Fruit fly (Drosophila melanogaster) whole organism, embryonic: ENCODE measurements around the gene CG12951.

Source experiments
- ATbp ChIP-seq: fragments of 200-800 bp; sonication (Bioruptor generic); optimal IDR thresholded peaks from 2 replicates; lab custom pipeline; 2017; ENCODE audit warnings: missing biosample characterization, mild to moderate bottlenecking, missing genetic modification characterization, missing genetic modification reagents
- BtbVII ChIP-seq: fragments of 200-800 bp; sonication (Bioruptor generic); optimal IDR thresholded peaks from 3 replicates; lab custom pipeline; 2017; ENCODE audit warnings: missing biosample characterization, mild to moderate bottlenecking, missing genetic modification characterization
- CG10267 ChIP-seq: fragments of 200-800 bp; sonication (Bioruptor generic); optimal IDR thresholded peaks from 2 replicates; lab custom pipeline; 2018; ENCODE audit warnings: missing biosample characterization, mild to moderate bottlenecking, missing genetic modification characterization, moderate library complexity
- CG10274 ChIP-seq: fragments of 200-800 bp; sonication (Bioruptor generic); optimal IDR thresholded peaks from 3 replicates; lab custom pipeline; 2017; ENCODE audit warnings: missing biosample characterization, mild to moderate bottlenecking, missing genetic modification characterization
- CG10462 ChIP-seq: fragments of 200-800 bp; sonication (Bioruptor generic); optimal IDR thresholded peaks from 2 replicates; lab custom pipeline; 2016; ENCODE audit warnings: missing biosample characterization, missing genetic modification characterization
- CG11696 ChIP-seq: fragments of 200-800 bp; sonication (Bioruptor generic); IDR thresholded peaks from 2 replicates; pipeline ENCODE4 v1.3.6; 2022; ENCODE audit warnings: missing biosample characterization, missing genetic modification characterization
- CG13424 ChIP-seq: fragments of 200-800 bp; sonication (Bioruptor generic); optimal IDR thresholded peaks from 2 replicates; lab custom pipeline; 2019; ENCODE audit warnings: missing biosample characterization, mild to moderate bottlenecking, missing genetic modification characterization, moderate library complexity
- CG14860 ChIP-seq: fragments of 200-800 bp; sonication (Bioruptor generic); IDR thresholded peaks from 3 replicates; pipeline ENCODE4 v1.3.6; 2022; ENCODE audit warnings: missing biosample characterization, missing genetic modification characterization; ENCODE audit not compliant: partially characterized antibody
- CG15011 ChIP-seq: fragments of 200-800 bp; sonication (Bioruptor generic); optimal IDR thresholded peaks from 3 replicates; lab custom pipeline; 2018; ENCODE audit warnings: missing biosample characterization, mild to moderate bottlenecking, missing genetic modification characterization
- CG1647 ChIP-seq: fragments of 200-800 bp; sonication (Bioruptor generic); optimal IDR thresholded peaks from 3 replicates; lab custom pipeline; 2016; ENCODE audit warnings: missing biosample characterization, missing genetic modification characterization
- CG17385 ChIP-seq: fragments of 200-800 bp; sonication (Bioruptor generic); optimal IDR thresholded peaks from 3 replicates; lab custom pipeline; 2018; ENCODE audit warnings: missing biosample characterization, mild to moderate bottlenecking, missing genetic modification characterization
- CG17568 ChIP-seq: fragments of 200-800 bp; sonication (Bioruptor generic); optimal IDR thresholded peaks from 2 replicates; lab custom pipeline; 2018; ENCODE audit warnings: missing biosample characterization, mild to moderate bottlenecking, missing genetic modification characterization, moderate library complexity
- CG2120 ChIP-seq: fragments of 200-800 bp; sonication (Bioruptor generic); optimal IDR thresholded peaks from 3 replicates; lab custom pipeline; 2016; ENCODE audit warnings: missing biosample characterization, missing genetic modification characterization
- CG33213 ChIP-seq: fragments of 200-800 bp; sonication (Bioruptor generic); optimal IDR thresholded peaks from 3 replicates; lab custom pipeline; 2016; ENCODE audit warnings: missing biosample characterization, missing genetic modification characterization
- CG42726 ChIP-seq: fragments of 200-800 bp; sonication (Bioruptor generic); IDR thresholded peaks from 2 replicates; pipeline ENCODE4 v1.3.6; 2022; ENCODE audit warnings: missing biosample characterization, missing genetic modification characterization; ENCODE audit not compliant: partially characterized antibody
- CG6654 ChIP-seq: fragments of 200-800 bp; sonication (Bioruptor generic); optimal IDR thresholded peaks from 2 replicates; lab custom pipeline; 2017; ENCODE audit warnings: missing biosample characterization, mild to moderate bottlenecking, missing genetic modification characterization
- CG6791 ChIP-seq: fragments of 200-800 bp; sonication (Bioruptor generic); IDR thresholded peaks from 3 replicates; pipeline ENCODE4 v1.3.6; 2022; ENCODE audit warnings: missing biosample characterization, missing genetic modification characterization; ENCODE audit not compliant: partially characterized antibody
- CG8290 ChIP-seq, 3 experiments: fragments of 200-800 bp; sonication (Bioruptor generic); optimal IDR thresholded peaks; 2 replicates each; lab custom pipeline; 2016 to 2019; ENCODE audit warnings: missing biosample characterization in 3 of 3, missing genetic modification characterization in 3 of 3, mild to moderate bottlenecking in 2 of 3, moderate library complexity in 1 of 3
- CG8765 ChIP-seq: fragments of 200-800 bp; sonication (Bioruptor generic); IDR thresholded peaks from 2 replicates; pipeline ENCODE4 v1.3.6; 2022; ENCODE audit warnings: missing biosample characterization, missing genetic modification characterization
- CG9215 ChIP-seq: fragments of 200-800 bp; sonication (Bioruptor generic); IDR thresholded peaks from 2 replicates; pipeline ENCODE4 v1.3.6; 2022; ENCODE audit warnings: missing biosample characterization, missing genetic modification characterization
- CrebB ChIP-seq: fragments of 200-800 bp; sonication (Bioruptor generic); optimal IDR thresholded peaks from 3 replicates; lab custom pipeline; 2018; ENCODE audit warnings: missing biosample characterization, mild to moderate bottlenecking, missing genetic modification characterization
- Deaf1 ChIP-seq: fragments of 200-800 bp; optimal IDR thresholded peaks from 3 replicates; lab custom pipeline; 2019; ENCODE audit warnings: missing biosample characterization, mild to moderate bottlenecking, missing genetic modification characterization, moderate library complexity
- E2f1 ChIP-seq: fragments of 200-800 bp; sonication (Bioruptor generic); IDR thresholded peaks from 2 replicates; pipeline ENCODE4 v1.3.6; 2022; ENCODE audit warnings: missing biosample characterization, missing genetic modification characterization
- Fer2 ChIP-seq: fragments of 200-800 bp; sonication (Bioruptor generic); optimal IDR thresholded peaks from 2 replicates; lab custom pipeline; 2018; ENCODE audit warnings: missing biosample characterization, mild to moderate bottlenecking, missing genetic modification characterization, moderate library complexity
- Fer3 ChIP-seq: fragments of 200-800 bp; sonication (Bioruptor generic); optimal IDR thresholded peaks from 2 replicates; lab custom pipeline; 2018; ENCODE audit warnings: missing biosample characterization, mild to moderate bottlenecking, missing genetic modification characterization, moderate library complexity
- HLHmδ ChIP-seq: fragments of 200-800 bp; sonication (Bioruptor generic); optimal IDR thresholded peaks from 2 replicates; lab custom pipeline; 2018; ENCODE audit warnings: missing biosample characterization, mild to moderate bottlenecking, missing genetic modification characterization, moderate library complexity
- Hr3 ChIP-seq: fragments of 200-800 bp; sonication (Bioruptor generic); optimal IDR thresholded peaks from 3 replicates; lab custom pipeline; 2016; ENCODE audit warnings: missing biosample characterization, missing genetic modification characterization
- PHDP ChIP-seq: fragments of 200-800 bp; sonication (Bioruptor generic); optimal IDR thresholded peaks from 3 replicates; lab custom pipeline; 2018; ENCODE audit warnings: missing biosample characterization, mild to moderate bottlenecking, missing genetic modification characterization, moderate library complexity
- Pdp1 ChIP-seq, 2 experiments: fragments of 200-800 bp; sonication (Bioruptor generic); optimal IDR thresholded peaks; 3 replicates each; lab custom pipeline; 2016; ENCODE audit warnings: missing biosample characterization in 2 of 2, missing genetic modification characterization in 2 of 2, mild to moderate bottlenecking in 1 of 2, moderate library complexity in 1 of 2
- Rx ChIP-seq: fragments of 200-800 bp; sonication (Bioruptor generic); IDR thresholded peaks from 2 replicates; pipeline ENCODE4 v1.3.6; 2022; ENCODE audit warnings: missing biosample characterization, missing genetic modification characterization
- ac ChIP-seq: fragments of 200-800 bp; sonication (Bioruptor generic); optimal IDR thresholded peaks from 3 replicates; lab custom pipeline; 2017; ENCODE audit warnings: missing biosample characterization, mild to moderate bottlenecking, missing genetic modification characterization
- ato ChIP-seq: fragments of 200-800 bp; sonication (Bioruptor generic); IDR thresholded peaks from 2 replicates; pipeline ENCODE4 v1.3.6; 2022; ENCODE audit warnings: missing biosample characterization, missing genetic modification characterization; ENCODE audit not compliant: partially characterized antibody
- bsh ChIP-seq, 2 experiments: fragments of 200-800 bp; sonication (Bioruptor generic); optimal IDR thresholded peaks; 2 replicates each; lab custom pipeline; 2017 to 2018; ENCODE audit warnings: mild to moderate bottlenecking in 2 of 2, missing biosample characterization in 2 of 2, missing genetic modification characterization in 2 of 2, moderate library complexity in 1 of 2
- btn ChIP-seq: fragments of 200-800 bp; sonication (Bioruptor generic); optimal IDR thresholded peaks from 2 replicates; lab custom pipeline; 2016; ENCODE audit warnings: missing biosample characterization, missing genetic modification characterization
- cad ChIP-seq: fragments of >200 bp; optimal IDR thresholded peaks from 2 replicates; lab custom pipeline; 2017; ENCODE audit warnings: missing biosample characterization, missing genetic modification characterization
- crp ChIP-seq, 2 experiments: fragments of 200-800 bp; sonication (Bioruptor generic); optimal IDR thresholded peaks; 2 replicates in 1 of 2; 3 replicates in 1 of 2; lab custom pipeline; 2017; ENCODE audit warnings: missing biosample characterization in 2 of 2, missing genetic modification characterization in 2 of 2, mild to moderate bottlenecking in 1 of 2, moderate library complexity in 1 of 2
- dysf ChIP-seq: fragments of 200-800 bp; sonication (Bioruptor generic); IDR thresholded peaks from 3 replicates; pipeline ENCODE4 v1.3.6; 2022; ENCODE audit warnings: missing biosample characterization, missing genetic modification characterization
- ewg ChIP-seq: fragments of 200-800 bp; sonication (Bioruptor generic); optimal IDR thresholded peaks from 3 replicates; lab custom pipeline; 2017; ENCODE audit warnings: mild to moderate bottlenecking, missing biosample characterization, missing genetic modification reagents, missing genetic modification characterization
- exex ChIP-seq: fragments of 200-800 bp; sonication (Bioruptor generic); optimal IDR thresholded peaks from 4 replicates; lab custom pipeline; 2018; ENCODE audit warnings: missing biosample characterization, mild to moderate bottlenecking, missing genetic modification characterization, moderate library complexity
- lbe ChIP-seq: fragments of 200-800 bp; sonication (Bioruptor generic); optimal IDR thresholded peaks from 2 replicates; lab custom pipeline; 2016; ENCODE audit warnings: missing biosample characterization, mild to moderate bottlenecking, missing genetic modification characterization
- pan ChIP-seq, 4 experiments: fragments of >200 bp in 3 of 4; fragments of 200-800 bp in 1 of 4; sonication (Bioruptor generic) in 1 of 4; optimal IDR thresholded peaks in 3 of 4; IDR thresholded peaks in 1 of 4; 2 replicates each; pipeline versions ENCODE4 v1.3.6 to Lab custom; 2017 to 2022; ENCODE audit warnings: missing biosample characterization in 2 of 4, missing genetic modification characterization in 2 of 4, mixed read lengths in 1 of 4
- row ChIP-seq: fragments of 200-800 bp; sonication (Bioruptor generic); IDR thresholded peaks from 3 replicates; pipeline ENCODE4 v1.3.6; 2022; ENCODE audit warnings: missing biosample characterization, missing genetic modification characterization
- schlank ChIP-seq: fragments of 200-800 bp; sonication (Bioruptor generic); optimal IDR thresholded peaks from 2 replicates; lab custom pipeline; 2018; ENCODE audit warnings: missing biosample characterization, mild to moderate bottlenecking, missing genetic modification characterization
- shn ChIP-seq: fragments of 200-800 bp; sonication (Bioruptor generic); optimal IDR thresholded peaks from 3 replicates; lab custom pipeline; 2016; ENCODE audit warnings: missing biosample characterization, missing genetic modification characterization
- sima ChIP-seq: fragments of 200-800 bp; sonication (Bioruptor generic); optimal IDR thresholded peaks from 2 replicates; lab custom pipeline; 2016; ENCODE audit warnings: missing biosample characterization, missing genetic modification characterization
- sr ChIP-seq: fragments of 200-800 bp; sonication (Bioruptor generic); IDR thresholded peaks from 3 replicates; pipeline ENCODE4 v1.3.6; 2022; ENCODE audit warnings: missing biosample characterization, missing genetic modification characterization
- tx ChIP-seq: fragments of 200-800 bp; sonication (Bioruptor generic); optimal IDR thresholded peaks from 2 replicates; lab custom pipeline; 2016; ENCODE audit warnings: missing biosample characterization, missing genetic modification characterization
- vnd ChIP-seq: fragments of 200-800 bp; sonication (Bioruptor generic); IDR thresholded peaks from 3 replicates; pipeline ENCODE4 v1.3.6; 2022; ENCODE audit warnings: missing biosample characterization, missing genetic modification characterization; ENCODE audit not compliant: partially characterized antibody

The CG12951 gene

dm6 chr3R:9344186-9344790 is 14.2 kb upstream of the CG12951 start (continued):
- TF ChIP-seq CG13424 (no peak), CG11696 (GFP tag; lab: Robert Waterston, UW) (no peak), schlank (tag; lab: Kevin White, UChicago) (peak; percentile 7), Rx (no peak), dysf (no peak), shn (GFP tag; lab: Kevin White, UChicago) (no peak), btn (GFP tag; lab: Kevin White, UChicago) (no peak), CG9215 (GFP tag; lab: Robert Waterston, UW) (no peak), CG10267 (tag; lab: Kevin White, UChicago) (no peak), ato (GFP tag; lab: Robert Waterston, UW) (no peak), CG8290 (GFP tag; optimal IDR thresholded peaks at IDR 0.05; lab: Kevin White, UChicago) (no peak), CG8290 (tag; optimal IDR thresholded peaks at IDR 0.05; lab: Kevin White, UChicago) (peak in 1 of 2 experiments; percentile 49), Pdp1 (GFP tag; optimal IDR thresholded peaks at IDR 0.05; lab: Kevin White, UChicago) (peak in 1 of 2 experiments; percentile 69), ATbp (GFP tag; lab: Kevin White, UChicago) (no peak), BtbVII (GFP tag; lab: Kevin White, UChicago) (peak; percentile 9), tx (no peak), CG15011 (GFP tag; lab: Kevin White, UChicago) (no peak), cad (GFP tag; lab: Kevin White, UChicago) (no peak), sr (GFP tag; lab: Robert Waterston, UW) (peak; percentile 83; the same call in 2 of the 3 replicates), CG42726 (GFP tag; lab: Robert Waterston, UW) (no peak), exex (peak; percentile 10), Fer2 (no peak), bsh (GFP tag; optimal IDR thresholded peaks at IDR 0.05; lab: Kevin White, UChicago) (no peak), Hr3 (GFP tag; lab: Kevin White, UChicago) (peak; percentile 36), E2f1 (no peak), ac (GFP tag; lab: Kevin White, UChicago) (no peak), ewg (GFP tag; lab: Kevin White, UChicago) (no peak), CG2120 (GFP tag; lab: Kevin White, UChicago) (no peak), row (GFP tag; lab: Robert Waterston, UW) (no peak; the same call in 2 of the 3 replicates), crp (GFP tag; optimal IDR thresholded peaks at IDR 0.05; lab: Kevin White, UChicago) (no peak), CG33213 (no peak), CG10274 (GFP tag; lab: Kevin White, UChicago) (no peak), CG10462 (no peak), CG1647 (GFP tag; lab: Kevin White, UChicago) (no peak), CrebB (tag; lab: Kevin White, UChicago) (no peak), vnd (GFP tag; lab: Robert Waterston, UW) (no peak), HLHmδ (GFP tag; lab: Kevin White, UChicago) (no peak), PHDP (tag; lab: Kevin White, UChicago) (no peak), Deaf1 (peak; percentile 91), CG17385 (no peak), CG6654 (GFP tag; lab: Kevin White, UChicago) (no peak), Fer3 (tag; lab: Kevin White, UChicago) (no peak), lbe (GFP tag; lab: Kevin White, UChicago) (peak; percentile 27), CG14860 (GFP tag; lab: Robert Waterston, UW) (no peak), sima (GFP tag; lab: Kevin White, UChicago) (no peak), CG17568 (GFP tag; lab: Kevin White, UChicago) (no peak), pan (optimal IDR thresholded peaks at IDR 0.05; lab: Kevin White, UChicago) (no peak), pan (GFP tag; optimal IDR thresholded peaks at IDR 0.05 in 1 of 2, IDR thresholded peaks at IDR 0.05 in 1 of 2) (no peak), CG6791 (GFP tag; lab: Robert Waterston, UW) (no peak), CG8765 (GFP tag; lab: Robert Waterston, UW) (no peak)
